Fruit fly (Drosophila melanogaster): ENCODE results near the gene Vha68-2.

Vha68-2 gene

dm6 chr2L:12982107-12982506, 8.0 kb downstream of the Vha68-2 start (continued):
- peak; percentile 23 for TF ChIP-seq lab (GFP tag; optimal IDR thresholded peaks at IDR 0.05)
- TF ChIP-seq CG2120 (GFP tag; optimal IDR thresholded peaks at IDR 0.05), result peak; percentile 17
- TF ChIP-seq CG10959 (GFP tag; IDR thresholded peaks at IDR 0.05), result no peak
- 0 out of 3 replicates have a peak, but pooled peaks have one; percentile 40 for TF ChIP-seq row (GFP tag; IDR thresholded peaks at IDR 0.05)
- no peak for TF ChIP-seq CG14860 (GFP tag; IDR thresholded peaks at IDR 0.05; ENCODE audit: partially characterized antibody)
- TF ChIP-seq NK7.1 (GFP tag; optimal IDR thresholded peaks at IDR 0.05), result no peak
- TF ChIP-seq GATAe (GFP tag; conservative IDR thresholded peaks at IDR 0.05), result no peak
- peak in 1 of 2 experiments; percentile 23 for TF ChIP-seq bsh (GFP tag; optimal IDR thresholded peaks at IDR 0.05)
- peak; percentile 42; the same call in 1 of the 2 replicates for TF ChIP-seq Xrp1 (GFP tag; IDR thresholded peaks at IDR 0.05)
- peak; percentile 20 for TF ChIP-seq CG12391 (tag; optimal IDR thresholded peaks at IDR 0.05)
- peak; percentile 23 for TF ChIP-seq grau (tag; optimal IDR thresholded peaks at IDR 0.05)
- no peak for TF ChIP-seq Lim3 (GFP tag; IDR thresholded peaks at IDR 0.05)
- no peak for TF ChIP-seq lilli (GFP tag; optimal IDR thresholded peaks at IDR 0.05)
- TF ChIP-seq Blimp-1 (GFP tag; optimal IDR thresholded peaks at IDR 0.05), result peak; percentile 42
- 0 out of 2 replicates have a peak, but pooled peaks have one; percentile 46 for TF ChIP-seq CG32532 (GFP tag; IDR thresholded peaks at IDR 0.05)
- no peak for TF ChIP-seq CG7745 (tag; optimal IDR thresholded peaks at IDR 0.05)
- peak; percentile 18; the same call in 1 of the 3 replicates for TF ChIP-seq tgo (GFP tag; IDR thresholded peaks at IDR 0.05)
- no peak for TF ChIP-seq CG14667 (GFP tag; IDR thresholded peaks at IDR 0.05)
- TF ChIP-seq Fer1 (GFP tag; optimal IDR thresholded peaks at IDR 0.05), result peak; percentile 7
- TF ChIP-seq Hr51 (GFP tag; optimal IDR thresholded peaks at IDR 0.05), result peak in 1 of 2 experiments; percentile 21
- peak; percentile 28 for TF ChIP-seq phol (tag; optimal IDR thresholded peaks at IDR 0.05)
- no peak for TF ChIP-seq tll (GFP tag; optimal IDR thresholded peaks at IDR 0.05)
- TF ChIP-seq Camta (GFP tag; optimal IDR thresholded peaks at IDR 0.05), result no peak
- TF ChIP-seq dmrt99B (tag; optimal IDR thresholded peaks at IDR 0.05), result peak; percentile 52
- TF ChIP-seq Hr39 (optimal IDR thresholded peaks at IDR 0.05), result no peak
- TF ChIP-seq CG8478 (optimal IDR thresholded peaks at IDR 0.05), result no peak
- TF ChIP-seq Hr3 (GFP tag; optimal IDR thresholded peaks at IDR 0.05), result no peak
- no peak for TF ChIP-seq fu2 (GFP tag; optimal IDR thresholded peaks at IDR 0.05)
- TF ChIP-seq CG34422 (GFP tag; IDR thresholded peaks at IDR 0.05), result peak; percentile 29; the same call in 1 of the 3 replicates
- TF ChIP-seq CG11093 (GFP tag; IDR thresholded peaks at IDR 0.05), result peak; percentile 33; the same call in 1 of the 3 replicates
- 0 out of 3 replicates have a peak, but pooled peaks have one; percentile 57 for TF ChIP-seq CG11456 (GFP tag; IDR thresholded peaks at IDR 0.05)
- TF ChIP-seq CG17385 (GFP tag; optimal IDR thresholded peaks at IDR 0.05), result no peak
- TF ChIP-seq CG2678 (tag; optimal IDR thresholded peaks at IDR 0.05), result peak; percentile 25
- TF ChIP-seq CG15269 (tag; optimal IDR thresholded peaks at IDR 0.05), result peak; percentile 25
- TF ChIP-seq CG14710 (tag; optimal IDR thresholded peaks at IDR 0.05), result peak; percentile 6
- TF ChIP-seq Hmr (GFP tag; optimal IDR thresholded peaks at IDR 0.05), result peak; percentile 42
- no peak for TF ChIP-seq Atf6 (GFP tag; IDR thresholded peaks at IDR 0.05)
- TF ChIP-seq CG11504 (tag; optimal IDR thresholded peaks at IDR 0.05), result peak; percentile 52

- TF ChIP-seq Nf-YB (GFP tag; optimal IDR thresholded peaks at IDR 0.05) (no peak), sens (GFP tag) (peak; percentile 37), CG6175 (GFP tag; IDR thresholded peaks at IDR 0.05) (no peak), CG7556 (GFP tag; optimal IDR thresholded peaks at IDR 0.05) (peak; percentile 33), kay (GFP tag; optimal IDR thresholded peaks at IDR 0.05) (no peak), CG32772 (GFP tag; IDR thresholded peaks at IDR 0.05) (no peak), pan (optimal IDR thresholded peaks at IDR 0.05) (no peak), pan (GFP tag; optimal IDR thresholded peaks at IDR 0.05 in 1 of 2, IDR thresholded peaks at IDR 0.05 in 1 of 2) (peak in 1 of 2 experiments; percentile 10), CG2712 (tag; optimal IDR thresholded peaks at IDR 0.05) (no peak), Hmr (GFP tag; optimal IDR thresholded peaks at IDR 0.05) (peak; percentile 11), her (GFP tag; optimal IDR thresholded peaks at IDR 0.05) (no peak), maf-S (GFP tag; optimal IDR thresholded peaks at IDR 0.05) (no peak), CG2120 (GFP tag; optimal IDR thresholded peaks at IDR 0.05) (peak; percentile 1), CG2678 (tag; optimal IDR thresholded peaks at IDR 0.05) (peak; percentile 51), CG8944 (GFP tag; optimal IDR thresholded peaks at IDR 0.05) (no peak), Nf-YA (GFP tag; IDR thresholded peaks at IDR 0.05) (no peak), vnd (GFP tag; IDR thresholded peaks at IDR 0.05; ENCODE audit: partially characterized antibody) (no peak), CG12659 (GFP tag; optimal IDR thresholded peaks at IDR 0.05) (no peak)
These were observed 10.9 kb downstream of the Vha68-2 start for dm6 chr2L:12985043-12985442.

Data from whole organism, embryonic.